Worm (Caenorhabditis elegans) whole organism, L3 larva: Measurements from ENCODE around the gene inx-18.

ENCODE experiments used
- aly-2 ChIP-seq: fragments of 150-350 bp; optimal IDR thresholded peaks from 2 replicates; lab custom pipeline; 2014; ENCODE audit warnings: missing biosample characterization, missing genetic modification characterization
- elt-3 ChIP-seq, 3 experiments: fragments of 150-350 bp in 1 of 3; sonication (generic microtip) in 2 of 3; optimal IDR thresholded peaks; 2 replicates in 2 of 3; 4 replicates in 1 of 3; lab custom pipeline; 2014 to 2017; ENCODE audit warnings: missing biosample characterization in 3 of 3, missing genetic modification characterization in 3 of 3
- hmg-11 ChIP-seq: sonication (generic microtip); optimal IDR thresholded peaks from 2 replicates; lab custom pipeline; 2016; ENCODE audit warnings: missing genetic modification characterization, missing compliant biosample characterization
- nhr-11 ChIP-seq: fragments of 150-350 bp; optimal IDR thresholded peaks from 2 replicates; lab custom pipeline; 2014; ENCODE audit warnings: missing biosample characterization, missing genetic modification characterization
- nhr-12 ChIP-seq: fragments of 150-350 bp; optimal IDR thresholded peaks from 2 replicates; lab custom pipeline; 2014; ENCODE audit warnings: missing biosample characterization, missing genetic modification characterization
- nhr-43 ChIP-seq: sonication (generic microtip); optimal IDR thresholded peaks from 2 replicates; lab custom pipeline; 2016; ENCODE audit warnings: mild to moderate bottlenecking, missing genetic modification characterization, missing compliant biosample characterization; ENCODE audit not compliant: poor library complexity, severe bottlenecking
- zag-1 ChIP-seq: fragments of 150-350 bp; optimal IDR thresholded peaks from 2 replicates; lab custom pipeline; 2014; ENCODE audit warnings: missing biosample characterization, missing genetic modification characterization

ce11 chrIV:639167-639566, 33.0 kb downstream of the inx-18 start:
- TF ChIP-seq hmg-11 (tag; lab: Kevin White, UChicago) (no peak), nhr-43 (tag; lab: Kevin White, UChicago) (no peak), elt-3 (tag; optimal IDR thresholded peaks at IDR 0.05; lab: Kevin White, UChicago) (no peak), zag-1 (no peak), aly-2 (no peak), nhr-11 (tag; lab: Kevin White, UChicago) (no peak), nhr-12 (tag; lab: Kevin White, UChicago) (no peak)
